Worm (Caenorhabditis elegans) whole organism, L3 larva: ENCODE results near the gene K10D11.4.

Experiments
- mdl-1 ChIP-seq: fragments of 150-350 bp; optimal IDR thresholded peaks from 2 replicates; lab custom pipeline; 2014; ENCODE audit warnings: missing biosample characterization, missing genetic modification characterization
- ztf-11 ChIP-seq: fragments of 150-350 bp; optimal IDR thresholded peaks from 2 replicates; lab custom pipeline; 2014; ENCODE audit warnings: missing biosample characterization, missing genetic modification characterization

The K10D11.4 gene

ce11 chrIV:12942633-12943032 is 51.6 kb downstream of the K10D11.4 start, which contains the start of gene dct-19:
Gene dct-19, plus strand, starts transcription at chrIV:12942933.
- TF ChIP-seq ztf-11 (tag; lab: Kevin White, UChicago): no peak
- no peak for TF ChIP-seq mdl-1 (tag; lab: Kevin White, UChicago)
